Worm (Caenorhabditis elegans): Measurements from ENCODE around the gene T04C12.1.

The T04C12.1 gene

ce11 chrV:11051921-11052320, 7.1 kb downstream of the T04C12.1 start, which contains the start of gene T04C12.33:
Gene T04C12.33 (plus strand): TSS chrV:11052221.
- no peak for TF ChIP-seq T22C8.4 (GFP tag; IDR thresholded peaks at IDR 0.05)
- TF ChIP-seq med-1 (GFP tag; optimal IDR thresholded peaks at IDR 0.05; ENCODE audit: insufficient read depth), result no peak
- TF ChIP-seq cog-1 (tag; optimal IDR thresholded peaks at IDR 0.05), result no peak
- TF ChIP-seq ref-1 (GFP tag; conservative IDR thresholded peaks at IDR 0.05), result no peak
- no peak for TF ChIP-seq ztf-29 (GFP tag; IDR thresholded peaks at IDR 0.05)
- no peak for TF ChIP-seq flt-1 (GFP tag; IDR thresholded peaks at IDR 0.05)
- TF ChIP-seq ztf-23 (GFP tag; IDR thresholded peaks at IDR 0.05), result no peak
- TF ChIP-seq tab-1 (GFP tag; IDR thresholded peaks at IDR 0.05), result no peak
- no peak for TF ChIP-seq klf-2 (GFP tag; conservative IDR thresholded peaks at IDR 0.05)

- TF ChIP-seq ztf-29 (GFP tag; IDR thresholded peaks at IDR 0.05) (no peak), tab-1 (GFP tag; IDR thresholded peaks at IDR 0.05) (no peak), klf-2 (GFP tag; conservative IDR thresholded peaks at IDR 0.05) (no peak), ztf-23 (GFP tag; IDR thresholded peaks at IDR 0.05) (no peak), flt-1 (GFP tag; IDR thresholded peaks at IDR 0.05) (no peak), med-1 (GFP tag; optimal IDR thresholded peaks at IDR 0.05; ENCODE audit: insufficient read depth) (no peak), T22C8.4 (GFP tag; IDR thresholded peaks at IDR 0.05) (no peak), ref-1 (GFP tag; conservative IDR thresholded peaks at IDR 0.05) (no peak), cog-1 (tag; optimal IDR thresholded peaks at IDR 0.05) (no peak)
Measured at ce11 chrV:11048678-11049077, 10.4 kb downstream of the T04C12.1 start, which contains the start of gene srh-74. Gene srh-74 (minus strand): TSS chrV:11048778.

- no peak for TF ChIP-seq ztf-23 (GFP tag; IDR thresholded peaks at IDR 0.05)
Measured at ce11 chrV:11046730-11047129, 12.3 kb downstream of the T04C12.1 start, which contains the start of gene dhs-18. Gene dhs-18 (minus strand): TSS chrV:11046833.

- TF ChIP-seq ztf-23 (GFP tag; IDR thresholded peaks at IDR 0.05), result no peak
- TF ChIP-seq klf-2 (GFP tag; conservative IDR thresholded peaks at IDR 0.05), result no peak
- no peak for TF ChIP-seq ztf-29 (GFP tag; IDR thresholded peaks at IDR 0.05)
- no peak for TF ChIP-seq med-1 (GFP tag; optimal IDR thresholded peaks at IDR 0.05; ENCODE audit: insufficient read depth)
- TF ChIP-seq tab-1 (GFP tag; IDR thresholded peaks at IDR 0.05), result no peak
- TF ChIP-seq cog-1 (tag; optimal IDR thresholded peaks at IDR 0.05), result no peak
- no peak for TF ChIP-seq T22C8.4 (GFP tag; IDR thresholded peaks at IDR 0.05)
- TF ChIP-seq ref-1 (GFP tag; conservative IDR thresholded peaks at IDR 0.05), result no peak
- no peak for TF ChIP-seq flt-1 (GFP tag; IDR thresholded peaks at IDR 0.05)
Measured at ce11 chrV:11043767-11044166, 15.3 kb downstream of the T04C12.1 start, which contains the start of gene C45B11.6. Gene C45B11.6 (plus strand): TSS chrV:11044067.

ce11 chrV:11042538-11042937, 16.5 kb downstream of the T04C12.1 start, which contains the start of gene C45B11.2:
Gene C45B11.2 (plus strand): TSS chrV:11042710.
- TF ChIP-seq flt-1 (GFP tag; IDR thresholded peaks at IDR 0.05), result no peak
- TF ChIP-seq ztf-23 (GFP tag; IDR thresholded peaks at IDR 0.05), result no peak
- TF ChIP-seq med-1 (GFP tag; optimal IDR thresholded peaks at IDR 0.05; ENCODE audit: insufficient read depth), result no peak
- TF ChIP-seq ztf-29 (GFP tag; IDR thresholded peaks at IDR 0.05), result no peak
- no peak for TF ChIP-seq T22C8.4 (GFP tag; IDR thresholded peaks at IDR 0.05)
- TF ChIP-seq tab-1 (GFP tag; IDR thresholded peaks at IDR 0.05), result no peak
- no peak for TF ChIP-seq cog-1 (tag; optimal IDR thresholded peaks at IDR 0.05)
- TF ChIP-seq klf-2 (GFP tag; conservative IDR thresholded peaks at IDR 0.05), result no peak
- no peak for TF ChIP-seq ref-1 (GFP tag; conservative IDR thresholded peaks at IDR 0.05)

ce11 chrV:11041499-11041898, 17.6 kb downstream of the T04C12.1 start, which contains the start of gene C45B11.5:
Gene C45B11.5 (plus strand): TSS chrV:11041799.
- TF ChIP-seq klf-2 (GFP tag; conservative IDR thresholded peaks at IDR 0.05) (no peak), flt-1 (GFP tag; IDR thresholded peaks at IDR 0.05) (no peak), med-1 (GFP tag; optimal IDR thresholded peaks at IDR 0.05; ENCODE audit: insufficient read depth) (no peak), ref-1 (GFP tag; conservative IDR thresholded peaks at IDR 0.05) (no peak)

ce11 chrV:11040473-11040872, 18.6 kb downstream of the T04C12.1 start, which contains the start of gene C45B11.8:
Gene C45B11.8 (plus strand): TSS chrV:11040773.
- TF ChIP-seq ztf-29 (GFP tag; IDR thresholded peaks at IDR 0.05) (no peak), ztf-23 (GFP tag; IDR thresholded peaks at IDR 0.05) (no peak), klf-2 (GFP tag; conservative IDR thresholded peaks at IDR 0.05) (no peak), tab-1 (GFP tag; IDR thresholded peaks at IDR 0.05) (no peak)

- TF ChIP-seq T22C8.4 (GFP tag; IDR thresholded peaks at IDR 0.05) (no peak), cog-1 (tag; optimal IDR thresholded peaks at IDR 0.05) (no peak), klf-2 (GFP tag; conservative IDR thresholded peaks at IDR 0.05) (no peak), ref-1 (GFP tag; conservative IDR thresholded peaks at IDR 0.05) (no peak), tab-1 (GFP tag; IDR thresholded peaks at IDR 0.05) (no peak)
Measured at ce11 chrV:11040020-11040419, 19.0 kb downstream of the T04C12.1 start, which contains the start of gene C45B11.9. Gene C45B11.9 (plus strand): TSS chrV:11040320.

- peak; percentile 77 for TF ChIP-seq flt-1 (GFP tag; IDR thresholded peaks at IDR 0.05)
- no peak for TF ChIP-seq T22C8.4 (GFP tag; IDR thresholded peaks at IDR 0.05)
- TF ChIP-seq klf-2 (GFP tag; conservative IDR thresholded peaks at IDR 0.05), result peak; percentile 49; the same call in 1 of the 2 replicates
- no peak for TF ChIP-seq med-1 (GFP tag; optimal IDR thresholded peaks at IDR 0.05; ENCODE audit: insufficient read depth)
- no peak for TF ChIP-seq ref-1 (GFP tag; conservative IDR thresholded peaks at IDR 0.05)
- peak; percentile 87 for TF ChIP-seq cog-1 (tag; optimal IDR thresholded peaks at IDR 0.05)
- TF ChIP-seq tab-1 (GFP tag; IDR thresholded peaks at IDR 0.05), result no peak
- no peak for TF ChIP-seq ztf-29 (GFP tag; IDR thresholded peaks at IDR 0.05)
- TF ChIP-seq ztf-23 (GFP tag; IDR thresholded peaks at IDR 0.05), result peak; percentile 85
Measured at ce11 chrV:11039379-11039954, 19.6 kb downstream of the T04C12.1 start, which contains the start of gene pak-2. Gene pak-2 (minus strand): TSS chrV:11039429.

- TF ChIP-seq klf-2 (GFP tag; conservative IDR thresholded peaks at IDR 0.05) (no peak), ztf-29 (GFP tag; IDR thresholded peaks at IDR 0.05) (no peak), ztf-23 (GFP tag; IDR thresholded peaks at IDR 0.05) (no peak), T22C8.4 (GFP tag; IDR thresholded peaks at IDR 0.05) (no peak), flt-1 (GFP tag; IDR thresholded peaks at IDR 0.05) (no peak), ref-1 (GFP tag; conservative IDR thresholded peaks at IDR 0.05) (no peak)
Measured at ce11 chrV:11034748-11035147, 24.3 kb downstream of the T04C12.1 start, which contains the start of gene pptr-2. Gene pptr-2 (minus strand): TSS chrV:11034931.

All from whole organism, midembryonic.